Worm (Caenorhabditis elegans) whole organism, mixed stage, embryonic: Measurements from ENCODE around the gene F55C12.6.

ENCODE experiments used
- elt-3 ChIP-seq: fragments of 150-350 bp; optimal IDR thresholded peaks from 2 replicates; lab custom pipeline; 2014; ENCODE audit warnings: missing biosample characterization, missing genetic modification characterization
- nhr-237 ChIP-seq: fragments of 150-350 bp; optimal IDR thresholded peaks from 2 replicates; lab custom pipeline; 2014; ENCODE audit warnings: missing biosample characterization, missing genetic modification characterization
- pha-4 ChIP-seq: fragments of 150-350 bp; optimal IDR thresholded peaks from 2 replicates; lab custom pipeline; 2018; ENCODE audit warnings: missing biosample characterization, missing genetic modification reagents, missing genetic modification characterization
- unc-39 ChIP-seq: fragments of 150-350 bp; optimal IDR thresholded peaks from 2 replicates; lab custom pipeline; 2014; ENCODE audit warnings: missing biosample characterization, missing genetic modification characterization
- unc-62 ChIP-seq: fragments of 150-350 bp; optimal IDR thresholded peaks from 2 replicates; lab custom pipeline; 2014; ENCODE audit warnings: missing biosample characterization, missing genetic modification reagents, missing genetic modification characterization
- ztf-11 ChIP-seq: fragments of 150-350 bp; optimal IDR thresholded peaks from 2 replicates; lab custom pipeline; 2014; ENCODE audit warnings: missing biosample characterization, missing genetic modification characterization

- no peak for TF ChIP-seq nhr-237
- TF ChIP-seq elt-3 (tag; lab: Kevin White, UChicago) = no peak
- TF ChIP-seq pha-4 (tag; lab: Kevin White, UChicago) = no peak
- TF ChIP-seq unc-39 (tag; lab: Kevin White, UChicago) = no peak
- TF ChIP-seq unc-62 (GFP tag; lab: Kevin White, UChicago) = no peak
- TF ChIP-seq ztf-11 (tag; lab: Kevin White, UChicago) = no peak
Observed at ce11 chrII:5906274-5906673, 30.3 kb upstream of the F55C12.6 start, which contains the start of gene F59G1.8.
